Fruit fly (Drosophila melanogaster): ENCODE measurements around the gene tara.

Gene tara

dm6 chr3R:16280003-16280998 lies 54.9 kb downstream of the tara start:
- peak; percentile 99 for TF ChIP-seq esg (GFP tag; conservative IDR thresholded peaks at IDR 0.05)
- peak; percentile 98 for TF ChIP-seq pros (GFP tag; optimal IDR thresholded peaks at IDR 0.05)
- TF ChIP-seq abd-A (tag; optimal IDR thresholded peaks at IDR 0.05): peak; percentile 92
- peak; percentile 98 for TF ChIP-seq CG31224 (GFP tag; IDR thresholded peaks at IDR 0.05)
- peak; percentile 99 for TF ChIP-seq NFAT (GFP tag; IDR thresholded peaks at IDR 0.05)
- TF ChIP-seq CG31388 (GFP tag; optimal IDR thresholded peaks at IDR 0.05): peak; percentile 99
- no peak for TF ChIP-seq Hr39 (optimal IDR thresholded peaks at IDR 0.05)
- TF ChIP-seq dysf (GFP tag; IDR thresholded peaks at IDR 0.05): peak; percentile 99
- TF ChIP-seq org-1 (GFP tag; optimal IDR thresholded peaks at IDR 0.05): peak; percentile 99
- TF ChIP-seq trh (GFP tag; optimal IDR thresholded peaks at IDR 0.05): peak; percentile 99
- TF ChIP-seq CG8359 (GFP tag; optimal IDR thresholded peaks at IDR 0.05; ENCODE audit: borderline replicate concordance): peak; percentile 95
- TF ChIP-seq CG1792 (GFP tag; optimal IDR thresholded peaks at IDR 0.05): peak; percentile 99
- TF ChIP-seq sc (optimal IDR thresholded peaks at IDR 0.05): no peak
- peak; percentile 99 for TF ChIP-seq sc (GFP tag; optimal IDR thresholded peaks at IDR 0.05)
- peak; percentile 98 for TF ChIP-seq jing (GFP tag; optimal IDR thresholded peaks at IDR 0.05)
- TF ChIP-seq sug (tag; optimal IDR thresholded peaks at IDR 0.05): peak; percentile 98
- peak; percentile 99 for TF ChIP-seq gro (GFP tag; optimal IDR thresholded peaks at IDR 0.05)
- TF ChIP-seq fd96Cb (tag; optimal IDR thresholded peaks at IDR 0.05): peak; percentile 99
- TF ChIP-seq Bgb (GFP tag; IDR thresholded peaks at IDR 0.05; ENCODE audit: partially characterized antibody): peak; percentile 50; the same call in 1 of the 2 replicates
- peak; percentile 98 for TF ChIP-seq btn (GFP tag; optimal IDR thresholded peaks at IDR 0.05)
- TF ChIP-seq CG6683 (GFP tag; optimal IDR thresholded peaks at IDR 0.05): peak; percentile 97
- TF ChIP-seq ttk (GFP tag; IDR thresholded peaks at IDR 0.05): peak; percentile 99
- TF ChIP-seq grau (tag; optimal IDR thresholded peaks at IDR 0.05): peak; percentile 99
- peak; percentile 98 for TF ChIP-seq CG6272 (GFP tag; IDR thresholded peaks at IDR 0.05)
- TF ChIP-seq CG11247 (GFP tag; IDR thresholded peaks at IDR 0.05): peak; percentile 99
- peak; percentile 99 for TF ChIP-seq wdn (GFP tag; IDR thresholded peaks at IDR 0.05)
- peak; percentile 91 for TF ChIP-seq CG30020 (tag; optimal IDR thresholded peaks at IDR 0.05)
- TF ChIP-seq CG9609 (GFP tag; optimal IDR thresholded peaks at IDR 0.05): peak; percentile 99
- TF ChIP-seq danr (GFP tag; IDR thresholded peaks at IDR 0.05): peak; percentile 99
- TF ChIP-seq CG7271 (tag; optimal IDR thresholded peaks at IDR 0.05): peak; percentile 98
- peak; percentile 98 for TF ChIP-seq kay (GFP tag; optimal IDR thresholded peaks at IDR 0.05)
- peak; percentile 99 for TF ChIP-seq CG12769 (tag; optimal IDR thresholded peaks at IDR 0.05)
- TF ChIP-seq gcm2 (GFP tag; optimal IDR thresholded peaks at IDR 0.05): peak; percentile 99
- TF ChIP-seq Meics (GFP tag; optimal IDR thresholded peaks at IDR 0.05): peak; percentile 99
- TF ChIP-seq ATbp (GFP tag; optimal IDR thresholded peaks at IDR 0.05): peak; percentile 99
- TF ChIP-seq Hmx (GFP tag; optimal IDR thresholded peaks at IDR 0.05): peak; percentile 96
- peak; percentile 98 for TF ChIP-seq croc (GFP tag; conservative IDR thresholded peaks at IDR 0.05)
- TF ChIP-seq fru (optimal IDR thresholded peaks at IDR 0.05): no peak
- peak; percentile 99 for TF ChIP-seq Fer3 (tag; optimal IDR thresholded peaks at IDR 0.05)
- TF ChIP-seq CG10209 (GFP tag; optimal IDR thresholded peaks at IDR 0.05): peak; percentile 100
- peak; percentile 59; the same call in 3 of the 4 replicates for TF ChIP-seq Dll (GFP tag; IDR thresholded peaks at IDR 0.05; ENCODE audit: partially characterized antibody)
- TF ChIP-seq CG11456 (GFP tag; IDR thresholded peaks at IDR 0.05): peak; percentile 99
- TF ChIP-seq amos (GFP tag; IDR thresholded peaks at IDR 0.05; ENCODE audit: partially characterized antibody): 0 out of 2 replicates have a peak, but pooled peaks have one; percentile 24
- peak; percentile 80; the same call in 2 of the 3 replicates for TF ChIP-seq Optix (GFP tag; IDR thresholded peaks at IDR 0.05)
- peak; percentile 100 for TF ChIP-seq Camta (GFP tag; optimal IDR thresholded peaks at IDR 0.05)
- peak; percentile 99 for TF ChIP-seq Atf3 (GFP tag; optimal IDR thresholded peaks at IDR 0.05)
- peak; percentile 98 for TF ChIP-seq zfh2 (GFP tag; optimal IDR thresholded peaks at IDR 0.05)
- peak; percentile 96 for TF ChIP-seq CG7745 (tag; optimal IDR thresholded peaks at IDR 0.05)
- peak; percentile 99 for TF ChIP-seq CG15601 (tag; optimal IDR thresholded peaks at IDR 0.05)
